Worm (Caenorhabditis elegans) whole organism, young adult: Measurements from ENCODE around the gene srz-24.

Experiments used
- F33H1.4 ChIP-seq: fragments of 200-800 bp; sonication (Bioruptor generic); IDR thresholded peaks from 2 replicates; pipeline ENCODE4 v1.3.6; 2022; ENCODE audit warnings: missing genetic modification reagents, missing genetic modification characterization, missing compliant biosample characterization
- Y95B8A.8 ChIP-seq: fragments of 200-800 bp; sonication (Bioruptor generic); IDR thresholded peaks from 2 replicates; pipeline ENCODE4 v1.3.6; 2022; ENCODE audit warnings: missing genetic modification reagents, missing genetic modification characterization, missing compliant biosample characterization
- mes-4 ChIP-seq: sonication (generic microtip); optimal IDR thresholded peaks from 2 replicates; lab custom pipeline; 2016; ENCODE audit warnings: missing genotype, missing genetic modification characterization, missing compliant biosample characterization
- snpc-3.4 ChIP-seq: sonication (generic microtip); optimal IDR thresholded peaks from 2 replicates; lab custom pipeline; 2017; ENCODE audit warnings: missing genetic modification characterization, mild to moderate bottlenecking, missing compliant biosample characterization, antibody characterized with exemption, moderate library complexity, missing genotype, missing genetic modification reagents

- TF ChIP-seq Y95B8A.8 (GFP tag; lab: Robert Waterston, UW) (no peak), mes-4 (no peak), F33H1.4 (GFP tag; lab: Robert Waterston, UW) (no peak), snpc-3.4 (tag; lab: Kevin White, UChicago) (no peak)
Measured at ce11 chrIV:5008378-5008777, 27.5 kb upstream of the srz-24 start, which contains the start of gene srm-2.
